Worm (Caenorhabditis elegans): ENCODE results near the gene dot-1.3.

- TF ChIP-seq elt-3 (tag; optimal IDR thresholded peaks at IDR 0.05) (no peak), lir-3 (tag; optimal IDR thresholded peaks at IDR 0.05; ENCODE audit: poor library complexity) (no peak), ceh-82 (tag; optimal IDR thresholded peaks at IDR 0.05) (no peak), rnt-1 (tag; optimal IDR thresholded peaks at IDR 0.05) (no peak), fkh-10 (GFP tag; optimal IDR thresholded peaks at IDR 0.05) (no peak), zag-1 (tag; optimal IDR thresholded peaks at IDR 0.05) (no peak), lin-13 (GFP tag; optimal IDR thresholded peaks at IDR 0.05) (no peak), efl-1 (optimal IDR thresholded peaks at IDR 0.05) (no peak), efl-1 (GFP tag; optimal IDR thresholded peaks at IDR 0.05 in 1 of 2) (no peak)
Measured at ce11 chrX:12280477-12280876, 22.2 kb downstream of the dot-1.3 start, which contains the start of gene C04B4.1.

Data from whole organism, L1 larva.